Fruit fly (Drosophila melanogaster): ENCODE data around the gene MICU1.

MICU1 gene

DNA sequence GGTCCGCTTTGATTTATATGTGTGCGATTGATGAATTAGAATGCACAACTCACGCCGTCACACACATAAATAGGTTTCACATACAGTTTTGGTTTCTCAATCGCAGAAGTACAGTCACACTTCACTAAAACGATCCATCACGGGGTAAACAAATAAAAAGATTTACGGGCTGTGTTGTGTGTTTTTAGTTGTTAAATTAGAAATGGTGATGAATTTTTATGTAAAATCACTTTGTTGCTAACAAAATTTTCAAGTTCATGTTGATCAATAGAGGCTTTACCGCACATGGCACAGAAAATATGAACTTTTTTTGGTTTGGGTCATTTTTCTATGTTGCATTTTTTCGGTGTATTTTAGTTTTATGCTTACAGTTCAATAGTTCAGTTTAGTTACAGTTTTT is 33.1 kb upstream of the MICU1 start (continued):
- TF ChIP-seq Adf1 (GFP tag; IDR thresholded peaks at IDR 0.05) (no peak), sens-2 (GFP tag; IDR thresholded peaks at IDR 0.05) (no peak), CG15011 (GFP tag; optimal IDR thresholded peaks at IDR 0.05) (no peak), gem (tag; optimal IDR thresholded peaks at IDR 0.05) (peak; percentile 68), Oli (tag; optimal IDR thresholded peaks at IDR 0.05) (peak; percentile 52), CG10654 (GFP tag; optimal IDR thresholded peaks at IDR 0.05) (no peak), HHEX (GFP tag; optimal IDR thresholded peaks at IDR 0.05) (no peak), Sin3A (optimal IDR thresholded peaks at IDR 0.05) (no peak), Spps (tag; optimal IDR thresholded peaks at IDR 0.05) (no peak), stc (GFP tag; IDR thresholded peaks at IDR 0.05) (peak; percentile 43; the same call in 1 of the 2 replicates), BEAF-32 (GFP tag; optimal IDR thresholded peaks at IDR 0.05) (no peak), CG9215 (GFP tag; IDR thresholded peaks at IDR 0.05) (no peak), NFAT (GFP tag; IDR thresholded peaks at IDR 0.05) (no peak), dmrt99B (tag; optimal IDR thresholded peaks at IDR 0.05) (peak; percentile 59), pros (GFP tag; optimal IDR thresholded peaks at IDR 0.05) (no peak), MESR4 (GFP tag; optimal IDR thresholded peaks at IDR 0.05) (no peak), CG1529 (GFP tag; optimal IDR thresholded peaks at IDR 0.05) (no peak), tx (GFP tag; optimal IDR thresholded peaks at IDR 0.05) (no peak), croc (GFP tag; conservative IDR thresholded peaks at IDR 0.05) (no peak), Bteb2 (GFP tag; optimal IDR thresholded peaks at IDR 0.05) (no peak), cg (GFP tag; optimal IDR thresholded peaks at IDR 0.05) (no peak), cad (GFP tag; optimal IDR thresholded peaks at IDR 0.05) (no peak), CG18011 (GFP tag; optimal IDR thresholded peaks at IDR 0.05) (no peak), CG17385 (GFP tag; optimal IDR thresholded peaks at IDR 0.05) (no peak), ind (GFP tag; optimal IDR thresholded peaks at IDR 0.05) (peak; percentile 46), dan (GFP tag; IDR thresholded peaks at IDR 0.05) (no peak), psq (GFP tag; optimal IDR thresholded peaks at IDR 0.05) (no peak), maf-S (GFP tag; optimal IDR thresholded peaks at IDR 0.05) (no peak), CG4424 (GFP tag; optimal IDR thresholded peaks at IDR 0.05) (peak; percentile 45), tin (GFP tag; optimal IDR thresholded peaks at IDR 0.05) (peak; percentile 14), Sox100B (GFP tag; optimal IDR thresholded peaks at IDR 0.05) (no peak), CG6791 (GFP tag; IDR thresholded peaks at IDR 0.05; ENCODE audit: partially characterized antibody) (no peak), CG16863 (GFP tag; optimal IDR thresholded peaks at IDR 0.05) (no peak), Hr51 (GFP tag; optimal IDR thresholded peaks at IDR 0.05) (peak in 1 of 2 experiments; percentile 62), Dll (GFP tag; IDR thresholded peaks at IDR 0.05; ENCODE audit: partially characterized antibody) (no peak), Sry-β (GFP tag; optimal IDR thresholded peaks at IDR 0.05) (no peak), PHDP (tag; optimal IDR thresholded peaks at IDR 0.05) (peak; percentile 53), bowl (GFP tag; IDR thresholded peaks at IDR 0.05) (no peak), odd (GFP tag; optimal IDR thresholded peaks at IDR 0.05) (peak; percentile 10), fd64A (GFP tag; optimal IDR thresholded peaks at IDR 0.05) (no peak), CG7357 (GFP tag; IDR thresholded peaks at IDR 0.05) (0 out of 3 replicates have a peak, but pooled peaks have one; percentile 28), trem (tag; optimal IDR thresholded peaks at IDR 0.05) (no peak), CG43689 (GFP tag; IDR thresholded peaks at IDR 0.05) (no peak; the same call in 1 of the 2 replicates), CG10209 (GFP tag; optimal IDR thresholded peaks at IDR 0.05) (no peak), CG13775 (GFP tag; optimal IDR thresholded peaks at IDR 0.05) (no peak), yki (optimal IDR thresholded peaks at IDR 0.05) (no peak), CG17912 (GFP tag; optimal IDR thresholded peaks at IDR 0.05) (no peak), Nf-YB (GFP tag; optimal IDR thresholded peaks at IDR 0.05) (no peak), Kr (GFP tag; optimal IDR thresholded peaks at IDR 0.05) (no peak), CG17802 (tag; optimal IDR thresholded peaks at IDR 0.05) (no peak), Opbp (GFP tag; IDR thresholded peaks at IDR 0.05; ENCODE audit: partially characterized antibody) (no peak), CG34224 (GFP tag; IDR thresholded peaks at IDR 0.05; ENCODE audit: partially characterized antibody) (no peak)
